Worm (Caenorhabditis elegans): ENCODE data around the gene Y39A3A.4.

The Y39A3A.4 gene

ce11 chrIII:2030776-2031565 lies 45.4 kb downstream of the Y39A3A.4 start:
- TF ChIP-seq unc-62 (GFP tag; optimal IDR thresholded peaks at IDR 0.05): no peak

- no peak for TF ChIP-seq unc-62 (GFP tag; optimal IDR thresholded peaks at IDR 0.05)
These were observed 48.9 kb downstream of the Y39A3A.4 start for ce11 chrIII:2027517-2027916.

All from whole organism, dauer.